Worm (Caenorhabditis elegans) whole organism, L3 larva: ENCODE measurements around the gene C06E4.2.

ENCODE experiments used
- R02D3.7 ChIP-seq: fragments of 150-350 bp; optimal IDR thresholded peaks from 2 replicates; lab custom pipeline; 2014; ENCODE audit warnings: missing biosample characterization, missing genetic modification characterization
- ceh-82 ChIP-seq: fragments of 150-350 bp; optimal IDR thresholded peaks from 2 replicates; lab custom pipeline; 2014; ENCODE audit warnings: missing biosample characterization, missing genetic modification characterization
- ceh-9 ChIP-seq: sonication (generic microtip); optimal IDR thresholded peaks from 2 replicates; lab custom pipeline; 2018; ENCODE audit warnings: missing biosample characterization, missing genetic modification characterization
- elt-1 ChIP-seq: fragments of 150-350 bp; optimal IDR thresholded peaks from 2 replicates; lab custom pipeline; 2014; ENCODE audit warnings: missing biosample characterization, missing genetic modification characterization
- elt-3 ChIP-seq, 3 experiments: fragments of 150-350 bp in 1 of 3; sonication (generic microtip) in 2 of 3; optimal IDR thresholded peaks; 2 replicates in 2 of 3; 4 replicates in 1 of 3; lab custom pipeline; 2014 to 2017; ENCODE audit warnings: missing biosample characterization in 3 of 3, missing genetic modification characterization in 3 of 3
- jun-1 ChIP-seq: fragments of 150-350 bp; optimal IDR thresholded peaks from 2 replicates; lab custom pipeline; 2014; ENCODE audit warnings: missing biosample characterization, missing genetic modification reagents, missing genetic modification characterization
- lin-39 ChIP-seq: fragments of 150-350 bp; optimal IDR thresholded peaks from 2 replicates; lab custom pipeline; 2018; ENCODE audit warnings: missing biosample characterization, missing genetic modification reagents, missing genetic modification characterization
- nhr-237 ChIP-seq: fragments of 150-350 bp; optimal IDR thresholded peaks from 2 replicates; lab custom pipeline; 2014; ENCODE audit warnings: missing biosample characterization, missing genetic modification characterization
- nhr-28 ChIP-seq: fragments of 150-350 bp; optimal IDR thresholded peaks from 2 replicates; lab custom pipeline; 2014; ENCODE audit warnings: missing biosample characterization, missing genetic modification characterization
- nhr-76 ChIP-seq: fragments of 150-350 bp; sonication (generic microtip); optimal IDR thresholded peaks from 5 replicates; lab custom pipeline; 2014; ENCODE audit warnings: missing biosample characterization, missing genetic modification characterization
- tbx-2 ChIP-seq: sonication (generic microtip); optimal IDR thresholded peaks from 2 replicates; lab custom pipeline; 2016; ENCODE audit warnings: mild to moderate bottlenecking, missing genetic modification characterization, missing compliant biosample characterization

DNA sequence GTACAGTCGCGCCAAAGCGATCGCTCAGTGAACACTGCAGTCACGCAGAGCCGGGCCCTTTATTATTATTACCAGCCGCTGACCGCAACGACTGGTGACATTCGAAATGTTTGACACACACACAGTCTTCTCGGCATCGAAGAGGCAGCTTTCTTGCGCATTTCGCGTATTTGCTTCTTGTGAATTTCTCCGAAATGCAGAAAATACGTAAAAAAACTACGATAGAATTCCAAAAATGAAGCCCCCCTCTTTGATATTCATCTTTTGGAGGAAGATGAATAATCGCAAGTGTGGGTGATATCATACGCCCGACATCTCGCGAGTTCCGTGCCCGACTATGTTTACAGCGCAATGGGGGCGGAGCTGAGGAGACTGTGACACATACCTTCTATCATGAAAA lies 23.5 kb upstream of the C06E4.2 start:
- TF ChIP-seq jun-1 = no peak
- TF ChIP-seq nhr-76 = no peak
- no peak for TF ChIP-seq nhr-237 (tag; lab: Kevin White, UChicago)
- no peak for TF ChIP-seq elt-1
- no peak for TF ChIP-seq ceh-9 (tag; lab: Kevin White, UChicago)
- TF ChIP-seq ceh-82 (tag; lab: Kevin White, UChicago) = no peak
- no peak for TF ChIP-seq tbx-2 (tag; lab: Kevin White, UChicago)
- TF ChIP-seq nhr-28 (tag; lab: Kevin White, UChicago) = no peak
- no peak for TF ChIP-seq R02D3.7
- TF ChIP-seq elt-3 (tag; optimal IDR thresholded peaks at IDR 0.05; lab: Kevin White, UChicago) = no peak
- TF ChIP-seq lin-39 (tag; lab: Kevin White, UChicago) = no peak
